In the genomic region with DNA sequence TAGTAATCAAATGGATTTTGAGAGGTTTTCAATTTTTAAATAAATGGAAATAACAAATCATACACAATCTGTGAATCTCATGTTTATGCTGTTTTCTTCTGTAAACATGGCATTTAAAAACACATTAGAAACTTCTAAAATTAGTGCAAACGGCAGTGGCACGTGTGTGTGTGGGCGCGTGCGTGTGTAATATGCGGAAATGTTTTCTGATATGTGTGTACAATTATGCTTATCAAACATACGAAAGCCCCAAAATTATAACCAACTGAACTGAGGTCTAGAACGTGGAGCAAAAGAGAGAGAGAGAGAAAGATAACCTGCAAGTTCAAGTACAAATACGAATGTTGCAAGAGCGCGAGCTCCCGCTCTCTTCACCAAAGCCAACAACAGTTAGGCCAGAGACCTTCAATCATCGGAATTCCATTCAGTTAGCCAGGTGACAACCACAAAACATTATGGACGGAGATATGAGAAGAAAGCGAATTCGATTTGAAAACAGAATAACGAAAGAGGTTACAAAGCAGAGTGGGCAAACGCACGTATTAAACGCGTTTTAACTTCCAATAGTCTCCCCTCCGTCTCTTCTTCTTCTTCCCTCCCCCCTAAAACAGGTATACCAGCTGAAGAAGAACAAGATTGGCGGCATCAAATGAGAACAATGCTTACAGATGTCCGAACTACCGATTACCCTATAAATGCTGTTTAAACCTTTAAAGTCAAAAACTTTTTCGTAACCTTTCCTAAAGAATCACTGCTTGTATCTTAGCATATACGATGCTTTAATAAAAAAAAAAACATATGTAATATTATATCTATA, we compare ENCODE assay signal across 1 fruit fly cellular context.
TF ChIP-seq lines count a peak whose summit lies in the region.

No protein-coding gene starts in this region.

TF ChIP-seq in whole organism, embryonic, 481 proteins besides CTCF, POLR2A, EP300 and RAD21 (continued from another document):
- TF ChIP-seq prd (optimal IDR thresholded peaks at IDR 0.05; lab: Kevin White, UChicago), result no peak
- TF ChIP-seq prd (GFP tag; IDR thresholded peaks at IDR 0.05; lab: Robert Waterston, UW), result peak; percentile 97
- no peak for TF ChIP-seq grn (GFP tag; optimal IDR thresholded peaks at IDR 0.05; lab: Kevin White, UChicago)
- peak; percentile 96 for TF ChIP-seq CG11695 (GFP tag; IDR thresholded peaks at IDR 0.05; lab: Robert Waterston, UW)
- TF ChIP-seq NFAT (GFP tag; IDR thresholded peaks at IDR 0.05; lab: Robert Waterston, UW), result peak; percentile 97
- TF ChIP-seq CG11723 (GFP tag; optimal IDR thresholded peaks at IDR 0.05; lab: Kevin White, UChicago), result peak; percentile 92
- TF ChIP-seq scrt (GFP tag; optimal IDR thresholded peaks at IDR 0.05; lab: Kevin White, UChicago), result peak; percentile 95
- TF ChIP-seq Xrp1 (GFP tag; IDR thresholded peaks at IDR 0.05; lab: Robert Waterston, UW), result peak; percentile 96
- TF ChIP-seq mirr (GFP tag; optimal IDR thresholded peaks at IDR 0.05; lab: Kevin White, UChicago), result peak; percentile 67
- peak; percentile 96 for TF ChIP-seq Ptx1 (GFP tag; IDR thresholded peaks at IDR 0.05; lab: Robert Waterston, UW)
- no peak for TF ChIP-seq D (optimal IDR thresholded peaks at IDR 0.05; lab: Kevin White, UChicago)
- TF ChIP-seq D (GFP tag; optimal IDR thresholded peaks at IDR 0.05; lab: Kevin White, UChicago), result peak; percentile 95
- TF ChIP-seq CG14710 (tag; optimal IDR thresholded peaks at IDR 0.05; lab: Kevin White, UChicago), result peak; percentile 95
- TF ChIP-seq z (GFP tag; IDR thresholded peaks at IDR 0.05; lab: Robert Waterston, UW), result 0 out of 3 replicates have a peak, but pooled peaks have one; percentile 56
- TF ChIP-seq CG4282 (GFP tag; optimal IDR thresholded peaks at IDR 0.05; lab: Kevin White, UChicago), result peak; percentile 16
- TF ChIP-seq CG8089 (GFP tag; optimal IDR thresholded peaks at IDR 0.05; lab: Kevin White, UChicago), result peak; percentile 52
- peak; percentile 93 for TF ChIP-seq Spps (tag; optimal IDR thresholded peaks at IDR 0.05; lab: Kevin White, UChicago)
- peak; percentile 14 for TF ChIP-seq eyg (GFP tag; optimal IDR thresholded peaks at IDR 0.05; lab: Kevin White, UChicago)
- TF ChIP-seq CG9797 (GFP tag; optimal IDR thresholded peaks at IDR 0.05; lab: Kevin White, UChicago), result peak; percentile 36
- peak; percentile 81 for TF ChIP-seq Lim3 (GFP tag; IDR thresholded peaks at IDR 0.05; lab: Robert Waterston, UW)
- peak; percentile 94 for TF ChIP-seq CG3726 (GFP tag; IDR thresholded peaks at IDR 0.05; lab: Robert Waterston, UW)
- TF ChIP-seq CG32767 (GFP tag; IDR thresholded peaks at IDR 0.05; lab: Robert Waterston, UW), result peak; percentile 94
- TF ChIP-seq trh (GFP tag; optimal IDR thresholded peaks at IDR 0.05; lab: Kevin White, UChicago), result peak; percentile 82
- TF ChIP-seq B-H2 (GFP tag; optimal IDR thresholded peaks at IDR 0.05; lab: Kevin White, UChicago), result peak; percentile 75
